Worm (Caenorhabditis elegans) whole organism, mixed stage, embryonic: ENCODE results near the gene srlf-10.

Source experiments
- M03D4.4 ChIP-seq: sonication (generic microtip); optimal IDR thresholded peaks from 2 replicates; lab custom pipeline; 2017; ENCODE audit warnings: mild to moderate bottlenecking, missing genetic modification characterization, missing compliant biosample characterization
- bed-3 ChIP-seq: fragments of 200-800 bp; sonication (Bioruptor generic); optimal IDR thresholded peaks from 3 replicates; lab custom pipeline; 2018; ENCODE audit warnings: mild to moderate bottlenecking, missing genetic modification characterization, moderate library complexity, missing compliant biosample characterization
- blmp-1 ChIP-seq: fragments of 150-350 bp; optimal IDR thresholded peaks from 2 replicates; lab custom pipeline; 2014; ENCODE audit warnings: missing biosample characterization, missing genetic modification characterization
- ceh-39 ChIP-seq: fragments of 150-350 bp; optimal IDR thresholded peaks from 2 replicates; lab custom pipeline; 2014; ENCODE audit warnings: missing biosample characterization, missing genetic modification characterization
- ceh-43 ChIP-seq: fragments of 200-800 bp; sonication (Bioruptor generic); optimal IDR thresholded peaks from 2 replicates; lab custom pipeline; 2018; ENCODE audit warnings: mild to moderate bottlenecking, missing genetic modification characterization, moderate library complexity, missing compliant biosample characterization
- ceh-83 ChIP-seq: fragments of 200-800 bp; sonication (Bioruptor generic); optimal IDR thresholded peaks from 2 replicates; lab custom pipeline; 2018; ENCODE audit warnings: mild to moderate bottlenecking, missing genetic modification characterization, missing compliant biosample characterization
- ces-1 ChIP-seq: fragments of 150-350 bp; optimal IDR thresholded peaks from 2 replicates; lab custom pipeline; 2014; ENCODE audit warnings: missing biosample characterization, missing genetic modification reagents, missing genetic modification characterization
- cnd-1 ChIP-seq: fragments of 200-800 bp; sonication (Bioruptor generic); optimal IDR thresholded peaks from 2 replicates; lab custom pipeline; 2018; ENCODE audit warnings: mild to moderate bottlenecking, missing genetic modification characterization, missing compliant biosample characterization
- drap-1 ChIP-seq: fragments of 200-800 bp; sonication (Bioruptor generic); optimal IDR thresholded peaks from 3 replicates; lab custom pipeline; 2018; ENCODE audit warnings: mild to moderate bottlenecking, missing genetic modification characterization, missing compliant biosample characterization
- elt-1 ChIP-seq: sonication (generic microtip); optimal IDR thresholded peaks from 2 replicates; lab custom pipeline; 2017; ENCODE audit warnings: missing genetic modification characterization, mild to moderate bottlenecking, missing compliant biosample characterization, antibody characterized with exemption, moderate library complexity, borderline replicate concordance; ENCODE audit not compliant: insufficient read depth
- elt-3 ChIP-seq: fragments of 150-350 bp; optimal IDR thresholded peaks from 2 replicates; lab custom pipeline; 2014; ENCODE audit warnings: missing biosample characterization, missing genetic modification characterization
- ham-2 ChIP-seq: fragments of 200-800 bp; sonication (Bioruptor generic); optimal IDR thresholded peaks from 2 replicates; lab custom pipeline; 2018; ENCODE audit warnings: mild to moderate bottlenecking, missing genetic modification characterization, missing compliant biosample characterization
- hlh-1 ChIP-seq: fragments of 150-350 bp; optimal IDR thresholded peaks from 2 replicates; lab custom pipeline; 2014; ENCODE audit warnings: missing biosample characterization, missing genetic modification reagents, missing genetic modification characterization
- lin-13 ChIP-seq: fragments of 150-350 bp; optimal IDR thresholded peaks from 2 replicates; lab custom pipeline; 2014; ENCODE audit warnings: missing biosample characterization, missing genetic modification characterization
- lin-32 ChIP-seq: fragments of 200-800 bp; sonication (Bioruptor generic); optimal IDR thresholded peaks from 2 replicates; lab custom pipeline; 2018; ENCODE audit warnings: mild to moderate bottlenecking, missing genetic modification characterization, missing compliant biosample characterization
- lsy-2 ChIP-seq: fragments of 150-350 bp; optimal IDR thresholded peaks from 2 replicates; lab custom pipeline; 2014; ENCODE audit warnings: missing biosample characterization, missing genetic modification characterization
- mab-5 ChIP-seq: fragments of 150-350 bp; optimal IDR thresholded peaks from 2 replicates; lab custom pipeline; 2014; ENCODE audit warnings: missing biosample characterization, missing genetic modification characterization
- mep-1 ChIP-seq: fragments of 150-350 bp; optimal IDR thresholded peaks from 2 replicates; lab custom pipeline; 2017; ENCODE audit warnings: missing biosample characterization, missing genetic modification reagents, missing genetic modification characterization, inconsistent platforms
- mls-2 ChIP-seq: sonication (generic microtip); optimal IDR thresholded peaks from 2 replicates; lab custom pipeline; 2016; ENCODE audit warnings: mild to moderate bottlenecking, missing genetic modification characterization, moderate library complexity, missing compliant biosample characterization
- nhr-12 ChIP-seq: fragments of 150-350 bp; optimal IDR thresholded peaks from 2 replicates; lab custom pipeline; 2014; ENCODE audit warnings: missing biosample characterization, missing genetic modification characterization
- nhr-2 ChIP-seq: fragments of 150-350 bp; optimal IDR thresholded peaks from 2 replicates; lab custom pipeline; 2014; ENCODE audit warnings: missing biosample characterization, missing genetic modification characterization
- nhr-237 ChIP-seq: fragments of 150-350 bp; optimal IDR thresholded peaks from 2 replicates; lab custom pipeline; 2014; ENCODE audit warnings: missing biosample characterization, missing genetic modification characterization
- nhr-28 ChIP-seq: fragments of 150-350 bp; optimal IDR thresholded peaks from 2 replicates; lab custom pipeline; 2014; ENCODE audit warnings: missing biosample characterization, missing genetic modification characterization
- nhr-76 ChIP-seq: sonication (generic microtip); optimal IDR thresholded peaks from 2 replicates; lab custom pipeline; 2017; ENCODE audit warnings: missing biosample characterization, missing genetic modification characterization
- pha-4 ChIP-seq: fragments of 150-350 bp; optimal IDR thresholded peaks from 2 replicates; lab custom pipeline; 2018; ENCODE audit warnings: missing biosample characterization, missing genetic modification reagents, missing genetic modification characterization
- sem-2 ChIP-seq: fragments of 200-800 bp; sonication (Bioruptor generic); optimal IDR thresholded peaks from 2 replicates; lab custom pipeline; 2018; ENCODE audit warnings: mild to moderate bottlenecking, missing genetic modification characterization, missing compliant biosample characterization
- snpc-4 ChIP-seq: fragments of 150-350 bp; optimal IDR thresholded peaks from 2 replicates; lab custom pipeline; 2014; ENCODE audit warnings: missing biosample characterization, missing genetic modification characterization
- sptf-1 ChIP-seq: sonication (generic microtip); optimal IDR thresholded peaks from 2 replicates; lab custom pipeline; 2017; ENCODE audit warnings: mild to moderate bottlenecking, missing genetic modification characterization, moderate library complexity, missing compliant biosample characterization
- unc-39 ChIP-seq: fragments of 150-350 bp; optimal IDR thresholded peaks from 2 replicates; lab custom pipeline; 2014; ENCODE audit warnings: missing biosample characterization, missing genetic modification characterization
- unc-62 ChIP-seq: fragments of 150-350 bp; optimal IDR thresholded peaks from 2 replicates; lab custom pipeline; 2014; ENCODE audit warnings: missing biosample characterization, missing genetic modification reagents, missing genetic modification characterization
- zip-8 ChIP-seq: fragments of 150-350 bp; optimal IDR thresholded peaks from 2 replicates; lab custom pipeline; 2014; ENCODE audit warnings: missing biosample characterization, missing genetic modification characterization
- ztf-11 ChIP-seq: fragments of 150-350 bp; optimal IDR thresholded peaks from 2 replicates; lab custom pipeline; 2014; ENCODE audit warnings: missing biosample characterization, missing genetic modification characterization

The srlf-10 gene

DNA sequence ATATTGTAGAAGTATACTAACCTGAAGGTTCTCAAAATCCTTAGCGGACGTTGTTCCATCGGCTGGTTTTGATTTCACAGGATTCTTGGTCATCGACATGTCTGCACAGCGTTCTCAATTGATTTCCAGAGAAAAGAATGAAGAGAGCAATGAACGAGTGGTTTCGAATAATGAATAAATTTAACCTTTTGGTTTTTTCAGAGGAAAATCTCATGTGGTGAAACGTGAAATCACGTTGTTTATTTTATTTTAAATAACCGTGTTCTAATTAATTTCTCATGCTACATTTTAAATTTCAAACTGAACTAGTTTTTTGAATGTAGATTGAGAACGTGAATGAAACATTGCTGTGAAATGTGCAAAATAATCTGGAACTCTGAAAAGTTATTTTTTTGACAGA lies 21.8 kb upstream of the srlf-10 start, which contains the start of gene T03F6.6:
T03F6.6 (minus strand) TSS at position 101 of the 400 bp plus-strand sequence.
- TF ChIP-seq ceh-43 (GFP tag; lab: Kevin White, UChicago) (no peak), mab-5 (tag; lab: Kevin White, UChicago) (no peak), zip-8 (no peak), lsy-2 (no peak), nhr-28 (no peak), unc-62 (GFP tag; lab: Kevin White, UChicago) (no peak), sem-2 (GFP tag; lab: Kevin White, UChicago) (no peak), bed-3 (GFP tag; lab: Kevin White, UChicago) (no peak)

DNA sequence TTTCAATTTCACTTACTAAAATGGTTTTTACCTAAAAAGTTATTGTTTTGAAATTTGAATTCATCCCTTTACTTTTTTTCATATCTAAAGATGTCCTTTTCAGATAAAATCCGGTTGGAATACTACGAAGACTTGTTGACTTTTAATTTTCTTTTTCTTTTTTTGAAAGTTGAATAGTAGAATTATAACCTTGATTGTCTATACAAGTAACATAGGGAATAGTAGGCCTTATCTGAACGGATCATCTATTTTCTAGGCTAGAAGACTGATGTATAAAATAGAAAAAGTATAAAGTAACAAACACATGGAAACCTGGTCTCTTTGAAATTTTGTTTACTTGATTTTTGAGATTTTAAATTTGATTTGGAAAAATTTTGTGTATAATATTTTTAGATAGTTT lies 21.1 kb upstream of the srlf-10 start:
- TF ChIP-seq snpc-4 (tag; lab: Kevin White, UChicago), result no peak
- TF ChIP-seq unc-62 (GFP tag; lab: Kevin White, UChicago), result no peak
- no peak for TF ChIP-seq nhr-76 (tag; lab: Kevin White, UChicago)
- no peak for TF ChIP-seq sem-2 (GFP tag; lab: Kevin White, UChicago)
- no peak for TF ChIP-seq sptf-1
- TF ChIP-seq lin-32, result no peak
- TF ChIP-seq nhr-237 (tag; lab: Kevin White, UChicago), result no peak
- TF ChIP-seq ceh-39, result no peak
- TF ChIP-seq unc-39 (tag; lab: Kevin White, UChicago), result no peak
- TF ChIP-seq mls-2 (tag; lab: Kevin White, UChicago), result no peak
- no peak for TF ChIP-seq blmp-1 (tag; lab: Kevin White, UChicago)
- TF ChIP-seq ces-1 (GFP tag; lab: Kevin White, UChicago), result no peak
- TF ChIP-seq lsy-2, result no peak

DNA sequence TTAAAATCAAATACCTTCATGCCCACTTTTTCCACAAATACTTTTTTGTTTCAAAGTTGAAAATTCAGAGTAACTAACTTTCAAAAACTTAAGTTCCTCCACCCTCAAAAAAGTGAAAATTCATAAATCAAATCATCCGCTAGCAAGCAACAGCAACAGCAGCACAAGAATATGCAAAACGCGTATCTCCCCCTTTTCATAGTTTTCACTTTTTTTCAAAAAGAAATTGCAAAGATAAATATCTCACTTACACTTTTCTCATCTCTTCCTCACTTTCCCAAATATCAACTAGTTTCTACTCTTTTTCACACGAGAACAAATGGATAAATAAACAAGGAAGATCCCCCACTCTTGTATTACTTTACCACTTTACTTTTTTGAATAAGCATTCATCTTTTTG lies 20.3 kb upstream of the srlf-10 start:
- TF ChIP-seq blmp-1 (tag; lab: Kevin White, UChicago), result peak; percentile 78
- no peak for TF ChIP-seq nhr-76 (tag; lab: Kevin White, UChicago)
- TF ChIP-seq mab-5 (tag; lab: Kevin White, UChicago), result no peak
- TF ChIP-seq ces-1 (GFP tag; lab: Kevin White, UChicago), result peak; percentile 25
- TF ChIP-seq, all 35 proteins: peak for 2

DNA sequence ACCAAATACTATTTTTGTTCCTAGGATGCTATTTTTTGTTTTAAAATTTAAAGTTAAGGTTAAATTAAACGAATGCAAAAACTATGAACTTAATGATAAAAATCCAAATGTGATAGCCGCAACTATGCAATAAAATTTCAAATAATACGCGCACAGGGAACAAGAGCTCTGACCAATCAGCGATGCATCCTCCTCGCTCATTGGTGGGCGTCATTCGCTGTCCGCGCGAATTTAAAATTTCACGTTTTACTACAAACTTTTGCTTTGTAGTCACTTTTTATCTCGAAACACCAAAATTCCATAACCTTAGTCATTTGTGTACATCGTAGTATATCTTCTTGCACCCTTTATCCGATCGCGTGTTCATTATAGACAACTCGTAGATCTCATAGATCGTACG lies 18.8 kb upstream of the srlf-10 start:
- no peak for TF ChIP-seq nhr-2 (tag; lab: Kevin White, UChicago)
- TF ChIP-seq cnd-1, result no peak
- TF ChIP-seq ceh-43 (GFP tag; lab: Kevin White, UChicago), result no peak
- no peak for TF ChIP-seq nhr-12 (tag; lab: Kevin White, UChicago)
- TF ChIP-seq sem-2 (GFP tag; lab: Kevin White, UChicago), result no peak
- TF ChIP-seq M03D4.4, result no peak

DNA sequence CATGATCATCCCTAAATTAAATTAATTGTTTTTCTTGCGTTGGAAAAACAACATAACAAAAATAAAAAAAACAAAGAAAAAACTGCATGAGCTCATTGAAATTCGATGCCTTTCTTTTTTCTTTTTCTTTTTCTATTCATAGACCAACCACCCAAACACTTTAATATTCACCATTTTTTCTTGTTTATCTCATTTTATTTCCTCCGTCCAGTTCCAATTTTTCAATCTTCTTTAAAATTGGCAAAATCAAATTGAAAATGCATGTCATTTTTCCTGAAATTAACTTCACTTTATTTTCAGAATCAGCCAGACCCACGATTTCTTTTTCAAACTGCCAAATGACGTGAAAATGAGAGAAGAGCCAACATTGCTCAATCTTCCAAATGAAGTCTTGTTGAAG lies 16.2 kb upstream of the srlf-10 start, which contains the start of gene T03F6.4:
T03F6.4 (plus strand) TSS at position 301 of the 400 bp plus-strand sequence.
- TF ChIP-seq drap-1, result no peak
- no peak for TF ChIP-seq nhr-237 (tag; lab: Kevin White, UChicago)
- no peak for TF ChIP-seq nhr-12 (tag; lab: Kevin White, UChicago)
- TF ChIP-seq mls-2 (tag; lab: Kevin White, UChicago), result no peak
- no peak for TF ChIP-seq lin-13 (tag; lab: Kevin White, UChicago)
- no peak for TF ChIP-seq bed-3 (GFP tag; lab: Kevin White, UChicago)
- no peak for TF ChIP-seq ces-1 (GFP tag; lab: Kevin White, UChicago)
- TF ChIP-seq elt-3 (tag; lab: Kevin White, UChicago), result no peak
- no peak for TF ChIP-seq pha-4
- no peak for TF ChIP-seq mab-5 (tag; lab: Kevin White, UChicago)
- no peak for TF ChIP-seq ceh-83 (GFP tag; lab: Kevin White, UChicago)
- no peak for TF ChIP-seq nhr-28
- TF ChIP-seq unc-39 (tag; lab: Kevin White, UChicago), result no peak
- no peak for TF ChIP-seq nhr-2 (tag; lab: Kevin White, UChicago)

DNA sequence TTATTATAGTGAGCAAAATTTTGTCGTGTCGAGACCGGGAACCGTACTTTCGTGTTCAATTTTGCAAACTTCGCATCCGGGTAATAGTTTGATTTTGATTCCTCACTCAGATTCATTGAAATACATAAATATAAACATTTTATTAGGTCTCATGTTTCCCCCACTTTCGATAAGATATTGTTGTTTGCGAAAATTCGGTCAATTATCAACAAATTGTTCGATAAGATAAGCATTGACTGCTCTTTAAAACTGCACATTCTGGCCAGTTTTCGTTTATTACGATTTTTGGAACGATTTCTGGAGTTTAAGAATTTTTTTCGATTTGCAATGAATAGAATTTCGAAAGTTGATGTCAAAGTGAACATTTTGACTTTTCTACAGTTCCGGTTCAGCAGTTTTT lies 13.4 kb upstream of the srlf-10 start:
- TF ChIP-seq mep-1 (tag; lab: Kevin White, UChicago) (no peak), mls-2 (tag; lab: Kevin White, UChicago) (no peak), lin-32 (no peak), M03D4.4 (no peak), nhr-237 (tag; lab: Kevin White, UChicago) (no peak), nhr-76 (tag; lab: Kevin White, UChicago) (no peak), blmp-1 (tag; lab: Kevin White, UChicago) (no peak), hlh-1 (tag; lab: Kevin White, UChicago) (no peak), elt-1 (tag; lab: Kevin White, UChicago) (no peak), ceh-39 (no peak), bed-3 (GFP tag; lab: Kevin White, UChicago) (no peak), ztf-11 (tag; lab: Kevin White, UChicago) (no peak), ham-2 (no peak), unc-39 (tag; lab: Kevin White, UChicago) (no peak), cnd-1 (no peak), nhr-12 (tag; lab: Kevin White, UChicago) (no peak), drap-1 (no peak), ces-1 (GFP tag; lab: Kevin White, UChicago) (no peak)
